Fruit fly (Drosophila melanogaster) whole organism, adult: ENCODE data around the gene CG8461.

ENCODE experiments used
- CG11617 ChIP-seq: fragments of 200-800 bp; sonication (Bioruptor generic); optimal IDR thresholded peaks from 2 replicates; lab custom pipeline; 2017; ENCODE audit warnings: mild to moderate bottlenecking, missing biosample characterization, missing genetic modification reagents, missing genetic modification characterization
- CG12768 ChIP-seq: fragments of 200-800 bp; sonication (Bioruptor generic); optimal IDR thresholded peaks from 2 replicates; lab custom pipeline; 2017; ENCODE audit warnings: missing biosample characterization, missing genetic modification characterization, mild to moderate bottlenecking, moderate library complexity, missing genetic modification reagents
- CG14711 ChIP-seq: fragments of 200-800 bp; sonication (Bioruptor generic); optimal IDR thresholded peaks from 2 replicates; lab custom pipeline; 2018; ENCODE audit warnings: missing biosample characterization, mild to moderate bottlenecking, missing genetic modification characterization, moderate library complexity
- CG1620 ChIP-seq: fragments of 200-800 bp; sonication (Bioruptor generic); optimal IDR thresholded peaks from 2 replicates; lab custom pipeline; 2016; ENCODE audit warnings: missing biosample characterization, missing genetic modification characterization
- CG33017 ChIP-seq: fragments of 200-800 bp; sonication (Bioruptor generic); optimal IDR thresholded peaks from 2 replicates; lab custom pipeline; 2018; ENCODE audit warnings: missing biosample characterization, mild to moderate bottlenecking, missing genetic modification characterization, moderate library complexity
- CG5204 ChIP-seq: fragments of 200-800 bp; sonication (Bioruptor generic); optimal IDR thresholded peaks from 2 replicates; lab custom pipeline; 2016; ENCODE audit warnings: missing biosample characterization, missing genetic modification characterization
- CG7045 ChIP-seq: fragments of 200-800 bp; sonication (Bioruptor generic); optimal IDR thresholded peaks from 2 replicates; lab custom pipeline; 2017; ENCODE audit warnings: missing biosample characterization, mild to moderate bottlenecking, missing genetic modification characterization
- CG7101 ChIP-seq: fragments of 200-800 bp; sonication (Bioruptor generic); optimal IDR thresholded peaks from 2 replicates; lab custom pipeline; 2018; ENCODE audit warnings: missing biosample characterization, mild to moderate bottlenecking, missing genetic modification characterization, moderate library complexity
- Clk ChIP-seq: fragments of 200-800 bp; sonication (Bioruptor generic); optimal IDR thresholded peaks from 2 replicates; lab custom pipeline; 2017; ENCODE audit warnings: missing biosample characterization, missing genetic modification characterization
- Crg-1 ChIP-seq: fragments of 200-800 bp; sonication (Bioruptor generic); optimal IDR thresholded peaks from 2 replicates; lab custom pipeline; 2016; ENCODE audit warnings: missing biosample characterization, missing genetic modification characterization
- Hr96 ChIP-seq: fragments of 200-800 bp; sonication (Bioruptor generic); optimal IDR thresholded peaks from 2 replicates; lab custom pipeline; 2016; ENCODE audit warnings: missing biosample characterization, missing genetic modification characterization
- Mnt ChIP-seq: fragments of 200-800 bp; sonication (Bioruptor generic); optimal IDR thresholded peaks from 2 replicates; lab custom pipeline; 2016; ENCODE audit warnings: missing biosample characterization, mild to moderate bottlenecking, missing genetic modification characterization
- bab1 ChIP-seq: fragments of 200-800 bp; sonication (Bioruptor generic); optimal IDR thresholded peaks from 3 replicates; lab custom pipeline; 2019; ENCODE audit warnings: missing biosample characterization, mild to moderate bottlenecking, missing genetic modification characterization, moderate library complexity
- cic ChIP-seq: fragments of 200-800 bp; sonication (Bioruptor generic); optimal IDR thresholded peaks from 2 replicates; lab custom pipeline; 2017; ENCODE audit warnings: missing biosample characterization, mild to moderate bottlenecking, missing genetic modification characterization, moderate library complexity
- cnc ChIP-seq, 2 experiments: fragments of >200 bp; optimal IDR thresholded peaks; 2 replicates each; lab custom pipeline; 2017
- kay ChIP-seq: fragments of 200-800 bp; sonication (Bioruptor generic); peaks from one replicate; lab custom pipeline; 2016; ENCODE audit warnings: missing biosample characterization, missing genetic modification characterization, borderline replicate concordance
- ovo ChIP-seq: fragments of 200-800 bp; sonication (Bioruptor generic); optimal IDR thresholded peaks from 2 replicates; lab custom pipeline; 2016; ENCODE audit warnings: missing biosample characterization, missing genetic modification characterization
- pad ChIP-seq: fragments of 200-800 bp; sonication (Bioruptor generic); optimal IDR thresholded peaks from 3 replicates; lab custom pipeline; 2017; ENCODE audit warnings: missing biosample characterization, missing genetic modification characterization, mild to moderate bottlenecking, moderate library complexity, missing genetic modification reagents
- tj ChIP-seq: fragments of 200-800 bp; sonication (Bioruptor generic); optimal IDR thresholded peaks from 3 replicates; lab custom pipeline; 2017; ENCODE audit warnings: missing biosample characterization, mild to moderate bottlenecking, missing genetic modification characterization, moderate library complexity
- toe ChIP-seq: fragments of 200-800 bp; sonication (Bioruptor generic); optimal IDR thresholded peaks from 2 replicates; lab custom pipeline; 2016; ENCODE audit warnings: missing biosample characterization, missing genetic modification characterization

CG8461 gene

DNA sequence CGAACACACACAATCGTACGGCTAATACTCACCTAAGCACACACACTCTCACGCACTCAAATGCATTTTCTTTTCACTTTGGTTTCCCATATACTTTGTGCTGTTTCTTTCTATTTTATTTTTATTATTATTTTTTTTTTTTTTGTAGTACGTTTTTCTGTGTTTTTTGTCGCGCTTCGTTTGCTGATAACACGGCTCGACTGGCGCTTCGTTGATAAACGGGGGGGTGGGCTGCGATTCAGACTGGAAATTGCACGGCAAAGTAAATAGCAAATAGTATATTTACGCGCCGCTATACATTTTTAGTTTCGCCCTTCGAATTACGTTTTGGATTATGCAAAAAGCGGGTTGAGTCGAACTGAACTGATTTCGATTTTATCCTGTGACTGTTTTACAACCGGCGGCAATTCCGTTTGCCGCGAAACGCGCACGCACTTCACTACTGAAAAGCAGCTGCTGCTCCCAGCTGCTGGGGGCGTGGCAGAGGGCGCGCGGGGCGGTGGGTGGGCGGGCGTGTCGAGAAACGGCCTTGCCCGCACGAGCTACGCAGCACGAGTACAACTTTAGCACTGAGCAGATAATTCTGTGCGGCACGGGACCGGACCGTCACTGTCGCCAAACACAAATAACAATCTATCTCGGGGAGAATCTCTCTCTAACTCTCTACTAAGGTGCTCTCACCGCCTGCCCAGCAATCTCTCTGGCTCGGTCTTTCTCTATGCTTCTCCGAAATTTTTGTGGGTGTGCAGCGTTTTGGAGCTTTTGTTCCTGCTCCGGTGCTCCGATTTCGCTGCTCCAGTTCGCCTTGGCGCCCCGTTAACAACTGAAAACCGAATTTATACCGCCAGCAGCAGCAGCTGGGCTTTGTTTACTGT, 44.3 kb upstream of the CG8461 start, which contains the start of gene Pde6:
Pde6 (minus strand) TSS at position 825 of the 875 bp plus-strand sequence.
- TF ChIP-seq Mnt (GFP tag; lab: Kevin White, UChicago): peak; percentile 38
- no peak for TF ChIP-seq bab1 (GFP tag; lab: Kevin White, UChicago)
- peak; percentile 91 for TF ChIP-seq kay (GFP tag; lab: Kevin White, UChicago)
- TF ChIP-seq CG1620 (GFP tag; lab: Kevin White, UChicago): no peak
- TF ChIP-seq CG7101 (tag; lab: Kevin White, UChicago): no peak
- TF ChIP-seq CG33017: peak; percentile 61
- no peak for TF ChIP-seq CG5204
- peak; percentile 36 for TF ChIP-seq tj (GFP tag; lab: Kevin White, UChicago)
- TF ChIP-seq ovo (GFP tag; lab: Kevin White, UChicago): peak; percentile 17
- TF ChIP-seq toe (GFP tag; lab: Kevin White, UChicago): no peak
- TF ChIP-seq pad (GFP tag; lab: Kevin White, UChicago): no peak
- no peak for TF ChIP-seq CG14711 (tag; lab: Kevin White, UChicago)
- no peak for TF ChIP-seq Clk (GFP tag; lab: Kevin White, UChicago)
- TF ChIP-seq Hr96 (GFP tag; lab: Kevin White, UChicago): peak; percentile 42
- TF ChIP-seq CG7045 (GFP tag; lab: Kevin White, UChicago): peak; percentile 43
- TF ChIP-seq cic (GFP tag; lab: Kevin White, UChicago): peak; percentile 89
- TF ChIP-seq cnc (optimal IDR thresholded peaks at IDR 0.05; lab: Kevin White, UChicago): no peak
- peak; percentile 33 for TF ChIP-seq Crg-1 (GFP tag; lab: Kevin White, UChicago)
- peak; percentile 79 for TF ChIP-seq CG12768 (GFP tag; lab: Kevin White, UChicago)
- TF ChIP-seq CG11617: peak; percentile 63

DNA sequence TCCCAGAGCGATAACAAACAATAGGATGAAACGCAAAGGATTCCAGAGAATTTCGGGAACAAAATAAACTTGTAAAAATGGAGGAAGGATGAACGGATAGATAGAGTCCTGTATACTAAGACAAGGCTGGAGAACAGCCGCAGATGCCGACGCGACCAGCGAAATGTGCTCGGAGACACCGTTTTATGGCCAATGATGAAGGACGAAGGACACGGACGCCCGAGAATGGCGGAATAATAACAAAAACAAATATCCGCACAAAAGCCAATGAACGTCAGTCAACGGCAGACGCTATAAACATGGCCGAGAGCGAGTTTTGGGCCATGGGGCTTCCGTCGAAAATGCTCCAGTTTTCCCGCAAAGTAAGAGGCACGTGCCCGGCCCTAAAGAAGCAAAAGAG, 41.6 kb upstream of the CG8461 start:
- no peak for TF ChIP-seq kay (GFP tag; lab: Kevin White, UChicago)
- TF ChIP-seq pad (GFP tag; lab: Kevin White, UChicago): no peak
- TF ChIP-seq Clk (GFP tag; lab: Kevin White, UChicago): no peak
- TF ChIP-seq CG1620 (GFP tag; lab: Kevin White, UChicago): no peak
- no peak for TF ChIP-seq Mnt (GFP tag; lab: Kevin White, UChicago)
- TF ChIP-seq CG14711 (tag; lab: Kevin White, UChicago): no peak

DNA sequence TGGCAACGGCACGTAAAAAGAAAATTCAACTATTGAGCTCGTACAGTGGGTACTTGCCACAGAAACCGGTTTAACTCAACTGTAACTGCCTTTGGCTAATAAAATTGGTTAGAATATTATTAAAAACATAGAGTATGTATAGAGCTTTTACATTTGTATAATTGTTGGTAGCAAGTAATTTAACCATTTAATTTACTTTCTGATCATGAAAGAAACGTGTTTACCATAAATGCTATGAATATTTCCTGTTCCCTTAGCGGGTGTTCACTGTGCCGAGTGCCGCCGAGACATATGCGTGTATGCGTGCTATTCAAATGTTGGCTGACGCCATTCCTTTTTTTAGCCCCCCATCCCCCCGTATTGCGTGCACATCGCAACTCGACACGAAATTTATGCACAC, 35.3 kb upstream of the CG8461 start:
- TF ChIP-seq cic (GFP tag; lab: Kevin White, UChicago): no peak
- no peak for TF ChIP-seq CG7101 (tag; lab: Kevin White, UChicago)
- TF ChIP-seq CG12768 (GFP tag; lab: Kevin White, UChicago): no peak
- no peak for TF ChIP-seq CG5204
- TF ChIP-seq CG11617: no peak
- TF ChIP-seq Mnt (GFP tag; lab: Kevin White, UChicago): no peak
- TF ChIP-seq toe (GFP tag; lab: Kevin White, UChicago): no peak
- TF ChIP-seq pad (GFP tag; lab: Kevin White, UChicago): no peak
- no peak for TF ChIP-seq Hr96 (GFP tag; lab: Kevin White, UChicago)
- TF ChIP-seq CG33017: no peak
- TF ChIP-seq Clk (GFP tag; lab: Kevin White, UChicago): no peak

DNA sequence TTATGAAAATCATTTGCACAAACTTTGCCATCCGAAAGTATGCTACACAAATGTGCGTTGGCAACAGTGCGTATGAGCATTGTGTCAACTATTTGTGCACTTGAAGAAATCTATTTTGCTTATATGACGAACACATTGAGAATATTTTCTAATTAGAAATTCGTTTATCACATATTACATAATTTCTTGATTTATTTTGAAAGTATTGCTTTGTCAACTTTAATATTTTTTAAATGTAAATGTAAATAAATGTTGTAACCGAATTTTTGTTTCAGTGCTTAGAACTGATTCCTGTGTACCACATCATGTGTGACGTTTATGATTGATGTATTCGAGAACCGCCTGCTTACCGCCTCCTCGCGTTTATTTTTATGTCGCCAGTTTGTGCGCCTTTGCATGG, 28.6 kb upstream of the CG8461 start:
- no peak for TF ChIP-seq CG5204
- TF ChIP-seq cic (GFP tag; lab: Kevin White, UChicago): no peak
- no peak for TF ChIP-seq bab1 (GFP tag; lab: Kevin White, UChicago)
- no peak for TF ChIP-seq cnc (optimal IDR thresholded peaks at IDR 0.05; lab: Kevin White, UChicago)
- no peak for TF ChIP-seq Hr96 (GFP tag; lab: Kevin White, UChicago)
- TF ChIP-seq CG12768 (GFP tag; lab: Kevin White, UChicago): no peak
- no peak for TF ChIP-seq tj (GFP tag; lab: Kevin White, UChicago)
- TF ChIP-seq CG33017: no peak
- TF ChIP-seq CG14711 (tag; lab: Kevin White, UChicago): no peak
- TF ChIP-seq pad (GFP tag; lab: Kevin White, UChicago): no peak
- no peak for TF ChIP-seq toe (GFP tag; lab: Kevin White, UChicago)
- TF ChIP-seq CG11617: no peak
- TF ChIP-seq Crg-1 (GFP tag; lab: Kevin White, UChicago): no peak
- TF ChIP-seq CG1620 (GFP tag; lab: Kevin White, UChicago): no peak

DNA sequence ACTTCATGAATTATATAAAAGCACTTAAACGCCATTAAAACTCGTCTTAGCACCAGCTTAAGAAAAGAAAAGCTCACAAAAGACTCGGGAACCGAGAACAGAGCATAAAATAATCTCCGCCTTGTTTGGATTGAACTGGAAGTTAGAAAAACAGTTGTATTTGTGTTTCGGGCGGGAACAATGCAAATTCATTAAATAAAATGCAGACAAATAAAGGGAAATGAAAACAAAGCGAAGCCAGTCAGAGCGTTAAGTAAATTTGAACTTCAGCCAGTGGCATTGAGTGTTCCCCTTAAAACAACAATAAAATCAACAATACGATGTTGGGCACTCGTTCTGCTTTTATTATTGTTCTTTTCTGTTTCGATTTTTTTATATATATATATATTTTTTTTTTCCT, 13.2 kb upstream of the CG8461 start:
- TF ChIP-seq Mnt (GFP tag; lab: Kevin White, UChicago) (no peak), Clk (GFP tag; lab: Kevin White, UChicago) (no peak), CG12768 (GFP tag; lab: Kevin White, UChicago) (no peak), CG11617 (no peak), Hr96 (GFP tag; lab: Kevin White, UChicago) (no peak), toe (GFP tag; lab: Kevin White, UChicago) (no peak), ovo (GFP tag; lab: Kevin White, UChicago) (no peak), pad (GFP tag; lab: Kevin White, UChicago) (no peak), CG1620 (GFP tag; lab: Kevin White, UChicago) (no peak), CG7101 (tag; lab: Kevin White, UChicago) (no peak), kay (GFP tag; lab: Kevin White, UChicago) (no peak), cnc (optimal IDR thresholded peaks at IDR 0.05; lab: Kevin White, UChicago) (no peak)
